Fruit fly (Drosophila melanogaster): ENCODE results near the gene CG3119.

- TF ChIP-seq Ets96B (tag; optimal IDR thresholded peaks at IDR 0.05) (no peak), CG16779 (tag; optimal IDR thresholded peaks at IDR 0.05) (no peak), Lpt (GFP tag; optimal IDR thresholded peaks at IDR 0.05) (no peak), Sox102F (GFP tag; optimal IDR thresholded peaks at IDR 0.05) (no peak), CG6163 (GFP tag; IDR thresholded peaks at IDR 0.05) (no peak), CG11294 (GFP tag; IDR thresholded peaks at IDR 0.05) (no peak), Sox14 (GFP tag; optimal IDR thresholded peaks at IDR 0.05) (no peak)
Observed at dm6 chr2L:2872309-2872932, 34.8 kb upstream of the CG3119 start.

Data from whole organism, prepupa.